Fruit fly (Drosophila melanogaster) whole organism, adult: ENCODE data around the gene CG12531.

Experiments
- CG11617 ChIP-seq: fragments of 200-800 bp; sonication (Bioruptor generic); optimal IDR thresholded peaks from 2 replicates; lab custom pipeline; 2017; ENCODE audit warnings: mild to moderate bottlenecking, missing biosample characterization, missing genetic modification reagents, missing genetic modification characterization
- CG12768 ChIP-seq: fragments of 200-800 bp; sonication (Bioruptor generic); optimal IDR thresholded peaks from 2 replicates; lab custom pipeline; 2017; ENCODE audit warnings: missing biosample characterization, missing genetic modification characterization, mild to moderate bottlenecking, moderate library complexity, missing genetic modification reagents
- CG14711 ChIP-seq: fragments of 200-800 bp; sonication (Bioruptor generic); optimal IDR thresholded peaks from 2 replicates; lab custom pipeline; 2018; ENCODE audit warnings: missing biosample characterization, mild to moderate bottlenecking, missing genetic modification characterization, moderate library complexity
- CG1620 ChIP-seq: fragments of 200-800 bp; sonication (Bioruptor generic); optimal IDR thresholded peaks from 2 replicates; lab custom pipeline; 2016; ENCODE audit warnings: missing biosample characterization, missing genetic modification characterization
- CG33017 ChIP-seq: fragments of 200-800 bp; sonication (Bioruptor generic); optimal IDR thresholded peaks from 2 replicates; lab custom pipeline; 2018; ENCODE audit warnings: missing biosample characterization, mild to moderate bottlenecking, missing genetic modification characterization, moderate library complexity
- CG5204 ChIP-seq: fragments of 200-800 bp; sonication (Bioruptor generic); optimal IDR thresholded peaks from 2 replicates; lab custom pipeline; 2016; ENCODE audit warnings: missing biosample characterization, missing genetic modification characterization
- CG7045 ChIP-seq: fragments of 200-800 bp; sonication (Bioruptor generic); optimal IDR thresholded peaks from 2 replicates; lab custom pipeline; 2017; ENCODE audit warnings: missing biosample characterization, mild to moderate bottlenecking, missing genetic modification characterization
- CG7101 ChIP-seq: fragments of 200-800 bp; sonication (Bioruptor generic); optimal IDR thresholded peaks from 2 replicates; lab custom pipeline; 2018; ENCODE audit warnings: missing biosample characterization, mild to moderate bottlenecking, missing genetic modification characterization, moderate library complexity
- Clk ChIP-seq: fragments of 200-800 bp; sonication (Bioruptor generic); optimal IDR thresholded peaks from 2 replicates; lab custom pipeline; 2017; ENCODE audit warnings: missing biosample characterization, missing genetic modification characterization
- Crg-1 ChIP-seq: fragments of 200-800 bp; sonication (Bioruptor generic); optimal IDR thresholded peaks from 2 replicates; lab custom pipeline; 2016; ENCODE audit warnings: missing biosample characterization, missing genetic modification characterization
- Hr96 ChIP-seq: fragments of 200-800 bp; sonication (Bioruptor generic); optimal IDR thresholded peaks from 2 replicates; lab custom pipeline; 2016; ENCODE audit warnings: missing biosample characterization, missing genetic modification characterization
- Mnt ChIP-seq: fragments of 200-800 bp; sonication (Bioruptor generic); optimal IDR thresholded peaks from 2 replicates; lab custom pipeline; 2016; ENCODE audit warnings: missing biosample characterization, mild to moderate bottlenecking, missing genetic modification characterization
- bab1 ChIP-seq: fragments of 200-800 bp; sonication (Bioruptor generic); optimal IDR thresholded peaks from 3 replicates; lab custom pipeline; 2019; ENCODE audit warnings: missing biosample characterization, mild to moderate bottlenecking, missing genetic modification characterization, moderate library complexity
- cic ChIP-seq: fragments of 200-800 bp; sonication (Bioruptor generic); optimal IDR thresholded peaks from 2 replicates; lab custom pipeline; 2017; ENCODE audit warnings: missing biosample characterization, mild to moderate bottlenecking, missing genetic modification characterization, moderate library complexity
- cnc ChIP-seq, 2 experiments: fragments of >200 bp; optimal IDR thresholded peaks; 2 replicates each; lab custom pipeline; 2017
- kay ChIP-seq: fragments of 200-800 bp; sonication (Bioruptor generic); peaks from one replicate; lab custom pipeline; 2016; ENCODE audit warnings: missing biosample characterization, missing genetic modification characterization, borderline replicate concordance
- ovo ChIP-seq: fragments of 200-800 bp; sonication (Bioruptor generic); optimal IDR thresholded peaks from 2 replicates; lab custom pipeline; 2016; ENCODE audit warnings: missing biosample characterization, missing genetic modification characterization
- pad ChIP-seq: fragments of 200-800 bp; sonication (Bioruptor generic); optimal IDR thresholded peaks from 3 replicates; lab custom pipeline; 2017; ENCODE audit warnings: missing biosample characterization, missing genetic modification characterization, mild to moderate bottlenecking, moderate library complexity, missing genetic modification reagents
- tj ChIP-seq: fragments of 200-800 bp; sonication (Bioruptor generic); optimal IDR thresholded peaks from 3 replicates; lab custom pipeline; 2017; ENCODE audit warnings: missing biosample characterization, mild to moderate bottlenecking, missing genetic modification characterization, moderate library complexity
- toe ChIP-seq: fragments of 200-800 bp; sonication (Bioruptor generic); optimal IDR thresholded peaks from 2 replicates; lab custom pipeline; 2016; ENCODE audit warnings: missing biosample characterization, missing genetic modification characterization

Gene CG12531

DNA sequence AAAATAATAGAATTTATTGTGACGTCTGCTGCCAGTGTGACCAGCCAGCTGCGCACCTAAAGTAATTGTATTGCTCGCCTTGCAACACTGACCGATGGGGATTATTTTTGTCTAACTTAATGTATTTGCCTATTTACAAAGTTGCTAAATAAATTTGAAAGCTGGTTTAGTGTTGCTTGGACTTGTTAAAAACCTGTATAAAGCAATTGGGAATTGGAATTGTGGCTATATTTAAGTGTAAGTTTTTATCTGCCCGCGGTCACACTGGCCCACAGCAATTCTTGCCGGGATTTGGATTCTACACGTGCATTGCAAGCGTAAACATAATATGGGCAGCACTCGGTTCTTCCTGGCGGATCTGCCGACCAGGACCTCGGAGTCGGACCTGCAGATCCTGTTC, 14.6 kb upstream of the CG12531 start, which contains the start of the genes CG14230 and CG14232:
CG14230 (plus strand) TSS at position 94 of the 400 bp plus-strand sequence.
CG14232 (minus strand) TSS at position 177 of the 400 bp plus-strand sequence.
- TF ChIP-seq CG11617 (GFP tag; lab: Kevin White, UChicago) = no peak
- TF ChIP-seq cnc (optimal IDR thresholded peaks at IDR 0.05; lab: Kevin White, UChicago) = no peak
- no peak for TF ChIP-seq tj (GFP tag; lab: Kevin White, UChicago)
- peak; percentile 50 for TF ChIP-seq CG14711 (tag; lab: Kevin White, UChicago)
- TF ChIP-seq CG12768 (GFP tag; lab: Kevin White, UChicago) = no peak
- TF ChIP-seq cic (GFP tag; lab: Kevin White, UChicago) = no peak
- TF ChIP-seq Clk = no peak
- peak; percentile 10 for TF ChIP-seq CG33017 (tag; lab: Kevin White, UChicago)
- TF ChIP-seq CG7045 (GFP tag; lab: Kevin White, UChicago) = no peak
- no peak for TF ChIP-seq toe (GFP tag; lab: Kevin White, UChicago)
- TF ChIP-seq Crg-1 (GFP tag; lab: Kevin White, UChicago) = peak; percentile 51
- no peak for TF ChIP-seq CG5204
- TF ChIP-seq CG7101 = peak; percentile 55
- peak; percentile 37 for TF ChIP-seq bab1 (GFP tag; lab: Kevin White, UChicago)
- TF ChIP-seq kay (GFP tag; lab: Kevin White, UChicago) = no peak
- TF ChIP-seq Hr96 (GFP tag; lab: Kevin White, UChicago) = no peak
- TF ChIP-seq pad = peak; percentile 18
- TF ChIP-seq CG1620 = peak; percentile 55
- peak; percentile 96 for TF ChIP-seq Mnt (GFP tag; lab: Kevin White, UChicago)
- no peak for TF ChIP-seq ovo (GFP tag; lab: Kevin White, UChicago)

DNA sequence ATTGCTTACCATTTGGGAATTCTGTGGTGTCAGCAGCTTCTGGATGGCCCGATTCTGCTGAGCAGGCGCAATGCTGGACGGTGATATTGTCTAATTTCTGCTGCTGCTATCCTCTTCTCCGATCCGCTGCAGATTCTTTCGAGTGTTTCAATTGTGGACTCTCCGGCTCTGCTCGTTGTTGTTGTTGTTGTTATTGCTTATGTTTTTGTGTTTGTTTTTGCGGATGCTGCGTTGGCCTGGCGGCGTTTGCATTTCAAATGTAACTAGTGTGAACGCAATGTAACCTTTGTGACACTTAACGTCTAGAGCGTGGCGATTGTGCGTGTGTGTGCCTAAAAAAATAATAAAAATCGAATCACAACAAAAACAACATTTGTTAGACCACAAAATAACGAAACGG, 6.8 kb upstream of the CG12531 start:
- TF ChIP-seq bab1 (GFP tag; lab: Kevin White, UChicago) (no peak), tj (GFP tag; lab: Kevin White, UChicago) (peak; percentile 75), CG14711 (tag; lab: Kevin White, UChicago) (no peak), pad (no peak), ovo (GFP tag; lab: Kevin White, UChicago) (no peak), CG7045 (GFP tag; lab: Kevin White, UChicago) (no peak)

DNA sequence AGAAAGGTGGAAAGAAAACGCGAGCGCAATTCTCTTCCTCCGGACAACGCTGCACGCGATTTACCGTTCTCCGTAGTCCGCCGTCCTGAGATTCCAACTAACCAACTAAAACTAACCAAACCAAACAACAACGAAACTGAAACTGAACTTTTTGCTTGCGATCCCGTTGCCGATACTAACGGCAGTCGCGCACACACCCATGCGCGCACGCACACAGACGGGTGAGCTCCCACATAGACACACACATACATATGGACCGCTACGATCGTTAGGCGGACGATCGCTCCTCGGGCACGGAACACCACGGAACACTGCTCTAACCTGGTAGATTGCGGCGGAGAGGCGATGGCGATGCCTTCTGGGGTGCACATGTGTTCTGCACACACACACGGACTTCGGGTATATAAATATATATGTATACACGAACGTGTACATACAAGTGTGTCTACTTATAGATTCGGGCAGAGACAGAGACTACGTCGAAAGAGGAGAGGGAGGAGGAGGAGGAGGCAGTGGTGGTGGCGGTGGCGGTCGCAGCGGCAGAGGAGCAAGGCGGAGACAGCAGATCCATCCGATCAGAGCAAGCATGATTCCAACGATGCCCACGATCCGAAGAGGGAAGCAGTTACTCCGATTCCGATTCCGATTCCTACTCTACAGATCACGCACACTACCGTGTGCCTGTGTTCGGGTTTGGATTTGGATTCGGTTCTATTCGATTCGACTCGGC, 5.7 kb upstream of the CG12531 start, which contains the start of gene meso18E:
meso18E (minus strand) TSS at position 148 of the 730 bp plus-strand sequence.
- peak; percentile 34 for TF ChIP-seq ovo (GFP tag; lab: Kevin White, UChicago)
- no peak for TF ChIP-seq CG7101
- peak; percentile 20 for TF ChIP-seq pad
- TF ChIP-seq Mnt (GFP tag; lab: Kevin White, UChicago) = peak; percentile 60

DNA sequence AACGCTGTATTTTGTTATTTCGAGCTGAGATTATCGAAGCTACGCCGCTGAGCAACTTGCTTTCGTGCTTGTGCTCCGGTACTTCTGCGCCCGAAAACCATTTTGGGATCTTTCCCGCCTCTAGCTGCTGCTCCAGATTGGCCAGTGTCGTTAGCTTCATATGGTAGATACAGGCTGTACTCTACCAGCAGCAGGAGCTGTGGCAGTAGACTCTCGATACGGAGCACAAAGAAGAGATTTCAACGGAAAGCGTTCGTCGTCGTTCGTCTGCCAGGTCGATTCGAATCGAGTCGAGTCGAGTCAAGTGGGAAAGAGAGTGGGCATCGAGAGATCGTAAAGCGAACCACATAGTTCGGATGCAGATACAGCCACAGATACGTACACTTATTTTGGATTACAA, 3.9 kb upstream of the CG12531 start:
- TF ChIP-seq pad (no peak), cic (GFP tag; lab: Kevin White, UChicago) (no peak), CG12768 (GFP tag; lab: Kevin White, UChicago) (no peak), CG33017 (tag; lab: Kevin White, UChicago) (no peak), Hr96 (GFP tag; lab: Kevin White, UChicago) (no peak), kay (GFP tag; lab: Kevin White, UChicago) (no peak), CG11617 (GFP tag; lab: Kevin White, UChicago) (no peak), CG1620 (no peak), CG7045 (GFP tag; lab: Kevin White, UChicago) (no peak), bab1 (GFP tag; lab: Kevin White, UChicago) (no peak), Crg-1 (GFP tag; lab: Kevin White, UChicago) (no peak), Mnt (GFP tag; lab: Kevin White, UChicago) (no peak), tj (GFP tag; lab: Kevin White, UChicago) (no peak), CG7101 (no peak), cnc (optimal IDR thresholded peaks at IDR 0.05; lab: Kevin White, UChicago) (no peak)

DNA sequence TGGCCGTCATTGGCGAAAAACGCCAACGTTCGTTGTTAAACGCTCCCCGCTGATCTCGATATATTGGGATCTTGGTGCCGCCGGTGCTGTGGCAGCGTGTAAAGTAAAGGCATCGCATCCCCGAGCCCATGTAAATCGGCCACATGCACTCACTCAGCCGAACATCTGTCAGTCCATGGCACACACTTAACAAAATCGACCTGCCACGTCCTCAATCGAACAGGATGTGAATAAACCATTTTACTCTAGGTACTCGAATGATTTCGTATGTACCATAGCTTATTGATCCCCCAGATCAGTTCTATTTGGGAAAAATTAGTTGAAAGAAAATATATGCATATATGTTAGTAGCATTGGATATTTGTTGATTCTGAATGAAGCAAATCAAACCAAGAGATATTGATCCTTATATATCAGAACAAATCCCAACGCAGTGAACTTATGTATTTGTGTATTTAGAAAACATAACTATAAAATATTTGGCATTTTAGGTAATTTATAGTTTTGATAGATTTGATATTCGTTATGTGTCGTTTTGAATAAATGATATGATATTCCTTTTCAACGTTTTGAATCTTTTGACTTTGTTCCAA, 2.3 kb upstream of the CG12531 start:
- TF ChIP-seq tj (GFP tag; lab: Kevin White, UChicago) (no peak), CG12768 (GFP tag; lab: Kevin White, UChicago) (no peak), CG5204 (no peak), CG7045 (GFP tag; lab: Kevin White, UChicago) (no peak), ovo (GFP tag; lab: Kevin White, UChicago) (no peak), Clk (no peak), Hr96 (GFP tag; lab: Kevin White, UChicago) (no peak), CG1620 (no peak), kay (GFP tag; lab: Kevin White, UChicago) (no peak), CG33017 (tag; lab: Kevin White, UChicago) (no peak), Mnt (GFP tag; lab: Kevin White, UChicago) (no peak), cic (GFP tag; lab: Kevin White, UChicago) (no peak), bab1 (GFP tag; lab: Kevin White, UChicago) (no peak), CG11617 (GFP tag; lab: Kevin White, UChicago) (no peak)

DNA sequence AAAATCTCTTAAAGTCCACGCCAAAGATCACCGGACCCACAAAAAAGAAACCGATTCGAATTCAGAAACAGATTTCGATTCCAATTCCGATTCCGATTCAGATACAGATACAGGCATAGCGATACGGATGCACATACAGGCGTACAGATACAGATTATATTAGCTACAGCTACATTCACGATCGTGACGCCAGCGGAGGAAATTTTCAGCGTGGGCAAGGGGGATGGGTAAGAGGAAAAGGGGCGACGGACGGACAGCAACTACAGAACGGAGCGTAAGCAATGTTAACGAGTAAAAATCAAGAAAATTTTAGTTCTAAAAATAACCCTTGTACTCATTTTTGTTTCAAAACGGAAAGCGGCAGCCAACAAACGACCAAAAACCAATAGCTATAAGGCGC, 1.7 kb upstream of the CG12531 start:
- TF ChIP-seq Clk (no peak), Hr96 (GFP tag; lab: Kevin White, UChicago) (peak; percentile 5)
